Worm (Caenorhabditis elegans): Measurements from ENCODE around the gene C44H9.5.

- TF ChIP-seq set-16 (GFP tag; IDR thresholded peaks at IDR 0.05) (no peak), duxl-1 (tag; optimal IDR thresholded peaks at IDR 0.05; ENCODE audit: poor library complexity) (no peak), egl-27 (tag; optimal IDR thresholded peaks at IDR 0.05) (no peak), nhr-28 (tag; optimal IDR thresholded peaks at IDR 0.05) (no peak), ztf-11 (tag; optimal IDR thresholded peaks at IDR 0.05) (no peak), nhr-77 (tag; optimal IDR thresholded peaks at IDR 0.05) (no peak), ama-1 (optimal IDR thresholded peaks at IDR 0.05) (no peak), aha-1 (tag) (no peak), lir-3 (tag; optimal IDR thresholded peaks at IDR 0.05) (no peak)
These were observed 27.9 kb upstream of the C44H9.5 start for ce11 chrV:12877579-12877978.
